Fruit fly (Drosophila melanogaster): Measurements from ENCODE around the gene CG5928.
A peak's percentile ranks its signal among the peaks of the same experiment; 100 is the strongest.

Gene CG5928

dm6 chrX:6090809-6091667, 23.3 kb downstream of the CG5928 start, which contains the start of the genes Nep1 and Mipp2:
TSS of gene Nep1 (plus strand) at chrX:6091205.
TSS of gene Mipp2 (minus strand) at chrX:6091471.
- TF ChIP-seq CTCF (optimal IDR thresholded peaks at IDR 0.05) (no peak), CG8478 (optimal IDR thresholded peaks at IDR 0.05) (no peak)

- no peak for TF ChIP-seq CTCF (optimal IDR thresholded peaks at IDR 0.05)
- TF ChIP-seq CG8478 (optimal IDR thresholded peaks at IDR 0.05), result no peak
These were observed 24.5 kb downstream of the CG5928 start for dm6 chrX:6092235-6092634.

dm6 chrX:6094078-6094477, 26.3 kb downstream of the CG5928 start:
- TF ChIP-seq CTCF (optimal IDR thresholded peaks at IDR 0.05), result no peak
- TF ChIP-seq CG8478 (optimal IDR thresholded peaks at IDR 0.05), result no peak

- TF ChIP-seq CG8478 (optimal IDR thresholded peaks at IDR 0.05) (no peak), CTCF (optimal IDR thresholded peaks at IDR 0.05) (no peak)
These were observed 26.8 kb downstream of the CG5928 start for dm6 chrX:6094599-6094998.

- no peak for TF ChIP-seq CG8478 (optimal IDR thresholded peaks at IDR 0.05)
- no peak for TF ChIP-seq CTCF (optimal IDR thresholded peaks at IDR 0.05)
These were observed 29.8 kb downstream of the CG5928 start for dm6 chrX:6097578-6097977.

dm6 chrX:6104724-6105123, 37.0 kb downstream of the CG5928 start:
- TF ChIP-seq CTCF (optimal IDR thresholded peaks at IDR 0.05), result peak in 1 of 2 experiments; percentile 54
- no peak for TF ChIP-seq CG8478 (optimal IDR thresholded peaks at IDR 0.05)

- peak; percentile 94 to 96 for TF ChIP-seq CTCF (optimal IDR thresholded peaks at IDR 0.05)
- no peak for TF ChIP-seq CG8478 (optimal IDR thresholded peaks at IDR 0.05)
These were observed 42.1 kb downstream of the CG5928 start for dm6 chrX:6109872-6110271.
